Fruit fly (Drosophila melanogaster) whole organism, embryonic: Measurements from ENCODE around the gene Syx18.

Source experiments
- B-H2 ChIP-seq: fragments of 200-800 bp; sonication (Bioruptor generic); optimal IDR thresholded peaks from 2 replicates; lab custom pipeline; 2018; ENCODE audit warnings: missing biosample characterization, mild to moderate bottlenecking, missing genetic modification characterization
- CG10366 ChIP-seq: fragments of 200-800 bp; sonication (Bioruptor generic); IDR thresholded peaks from 2 replicates; pipeline ENCODE4 v1.3.6; 2022; ENCODE audit warnings: missing biosample characterization, missing genetic modification characterization
- CG12299 ChIP-seq: fragments of 200-800 bp; sonication (Bioruptor generic); optimal IDR thresholded peaks from 2 replicates; lab custom pipeline; 2018; ENCODE audit warnings: missing biosample characterization, mild to moderate bottlenecking, missing genetic modification characterization
- CG12942 ChIP-seq: fragments of 200-800 bp; sonication (Bioruptor generic); optimal IDR thresholded peaks from 3 replicates; lab custom pipeline; 2016; ENCODE audit warnings: missing biosample characterization, missing genetic modification characterization
- CG13287 ChIP-seq: fragments of 200-800 bp; sonication (Bioruptor generic); IDR thresholded peaks from 2 replicates; pipeline ENCODE4 v1.3.6; 2022; ENCODE audit warnings: missing biosample characterization, missing genetic modification characterization; ENCODE audit not compliant: partially characterized antibody
- CG14710 ChIP-seq: fragments of 200-800 bp; sonication (Bioruptor generic); optimal IDR thresholded peaks from 3 replicates; lab custom pipeline; 2019; ENCODE audit warnings: missing biosample characterization, mild to moderate bottlenecking, missing genetic modification characterization, moderate library complexity
- CG15601 ChIP-seq: fragments of 200-800 bp; sonication (Bioruptor generic); optimal IDR thresholded peaks from 3 replicates; lab custom pipeline; 2019; ENCODE audit warnings: missing biosample characterization, mild to moderate bottlenecking, missing genetic modification characterization, moderate library complexity
- CG2202 ChIP-seq: fragments of 200-800 bp; sonication (Bioruptor generic); optimal IDR thresholded peaks from 2 replicates; lab custom pipeline; 2018; ENCODE audit warnings: missing biosample characterization, mild to moderate bottlenecking, missing genetic modification characterization
- CG2712 ChIP-seq: fragments of 200-800 bp; optimal IDR thresholded peaks from 3 replicates; lab custom pipeline; 2019; ENCODE audit warnings: missing biosample characterization, mild to moderate bottlenecking, missing genetic modification characterization, moderate library complexity
- CG34422 ChIP-seq: fragments of 200-800 bp; sonication (Bioruptor generic); IDR thresholded peaks from 3 replicates; pipeline ENCODE4 v1.3.6; 2022; ENCODE audit warnings: missing biosample characterization, missing genetic modification characterization
- CG6175 ChIP-seq: fragments of 200-800 bp; sonication (Bioruptor generic); IDR thresholded peaks from 3 replicates; pipeline ENCODE4 v1.3.6; 2022; ENCODE audit warnings: missing biosample characterization, missing genetic modification characterization
- CG7271 ChIP-seq: fragments of 200-800 bp; sonication (Bioruptor generic); optimal IDR thresholded peaks from 2 replicates; lab custom pipeline; 2018; ENCODE audit warnings: missing biosample characterization, mild to moderate bottlenecking, missing genetic modification characterization, moderate library complexity
- CG7745 ChIP-seq: fragments of 200-800 bp; sonication (Bioruptor generic); optimal IDR thresholded peaks from 2 replicates; lab custom pipeline; 2018; ENCODE audit warnings: missing biosample characterization, mild to moderate bottlenecking, missing genetic modification characterization, moderate library complexity
- CG8478 ChIP-seq: fragments of >200 bp; optimal IDR thresholded peaks from 2 replicates; lab custom pipeline; 2018
- CG9932 ChIP-seq: fragments of 200-800 bp; sonication (Bioruptor generic); IDR thresholded peaks from 2 replicates; pipeline ENCODE4 v1.3.6; 2022; ENCODE audit warnings: missing biosample characterization, missing genetic modification characterization
- Dref ChIP-seq: fragments of 200-800 bp; sonication (Bioruptor generic); IDR thresholded peaks from 2 replicates; pipeline ENCODE4 v1.3.6; 2022; ENCODE audit warnings: missing biosample characterization, missing genetic modification characterization
- Ets97D ChIP-seq: fragments of 200-800 bp; sonication (Bioruptor generic); optimal IDR thresholded peaks from 3 replicates; lab custom pipeline; 2016; ENCODE audit warnings: missing biosample characterization, missing genetic modification characterization
- Hmr ChIP-seq: fragments of 200-800 bp; sonication (Bioruptor generic); optimal IDR thresholded peaks from 3 replicates; lab custom pipeline; 2017; ENCODE audit warnings: mild to moderate bottlenecking, missing biosample characterization, missing genetic modification reagents, missing genetic modification characterization
- MTF-1 ChIP-seq: fragments of 200-800 bp; sonication (Bioruptor generic); optimal IDR thresholded peaks from 2 replicates; lab custom pipeline; 2018; ENCODE audit warnings: missing biosample characterization, mild to moderate bottlenecking, missing genetic modification characterization, borderline replicate concordance
- Mad ChIP-seq: fragments of 200-800 bp; sonication (Bioruptor generic); optimal IDR thresholded peaks from 2 replicates; lab custom pipeline; 2016; ENCODE audit warnings: missing biosample characterization, missing genetic modification characterization
- Rfx ChIP-seq: fragments of 200-800 bp; sonication (Bioruptor generic); IDR thresholded peaks from 2 replicates; pipeline ENCODE4 v1.3.6; 2022; ENCODE audit warnings: missing biosample characterization, missing genetic modification characterization
- Sry-β ChIP-seq: fragments of 200-800 bp; sonication (Bioruptor generic); optimal IDR thresholded peaks from 2 replicates; lab custom pipeline; 2018; ENCODE audit warnings: missing biosample characterization, mild to moderate bottlenecking, missing genetic modification characterization, moderate library complexity
- Vsx1 ChIP-seq: fragments of 200-800 bp; sonication (Bioruptor generic); optimal IDR thresholded peaks from 2 replicates; lab custom pipeline; 2017; ENCODE audit warnings: missing biosample characterization, mild to moderate bottlenecking, missing genetic modification characterization, missing genetic modification reagents
- caup ChIP-seq: fragments of 200-800 bp; sonication (Bioruptor generic); optimal IDR thresholded peaks from 3 replicates; lab custom pipeline; 2017; ENCODE audit warnings: missing biosample characterization, mild to moderate bottlenecking, missing genetic modification characterization, moderate library complexity; ENCODE audit not compliant: severe bottlenecking
- cg ChIP-seq: fragments of 200-800 bp; sonication (Bioruptor generic); optimal IDR thresholded peaks from 3 replicates; lab custom pipeline; 2019; ENCODE audit warnings: missing biosample characterization, mild to moderate bottlenecking, missing genetic modification characterization, moderate library complexity
- crp ChIP-seq, 2 experiments: fragments of 200-800 bp; sonication (Bioruptor generic); optimal IDR thresholded peaks; 2 replicates in 1 of 2; 3 replicates in 1 of 2; lab custom pipeline; 2017; ENCODE audit warnings: missing biosample characterization in 2 of 2, missing genetic modification characterization in 2 of 2, mild to moderate bottlenecking in 1 of 2, moderate library complexity in 1 of 2
- dm ChIP-seq: fragments of 200-800 bp; sonication (Bioruptor generic); optimal IDR thresholded peaks from 3 replicates; lab custom pipeline; 2016; ENCODE audit warnings: missing biosample characterization, missing genetic modification characterization
- fd3F ChIP-seq: fragments of 200-800 bp; sonication (Bioruptor generic); optimal IDR thresholded peaks from 2 replicates; lab custom pipeline; 2018; ENCODE audit warnings: missing biosample characterization, mild to moderate bottlenecking, missing genetic modification characterization, moderate library complexity
- gcm ChIP-seq: fragments of 200-800 bp; sonication (Bioruptor generic); optimal IDR thresholded peaks from 2 replicates; lab custom pipeline; 2019; ENCODE audit warnings: missing biosample characterization, mild to moderate bottlenecking, missing genetic modification characterization, moderate library complexity
- gfzf ChIP-seq: fragments of 200-800 bp; sonication (Bioruptor generic); optimal IDR thresholded peaks from 2 replicates; lab custom pipeline; 2016; ENCODE audit warnings: missing biosample characterization, mild to moderate bottlenecking, missing genetic modification characterization, moderate library complexity
- grau ChIP-seq: fragments of 200-800 bp; optimal IDR thresholded peaks from 3 replicates; lab custom pipeline; 2019; ENCODE audit warnings: missing biosample characterization, mild to moderate bottlenecking, missing genetic modification characterization, moderate library complexity
- hbn ChIP-seq: fragments of 200-800 bp; sonication (Bioruptor generic); IDR thresholded peaks from 2 replicates; pipeline ENCODE4 v1.3.6; 2022; ENCODE audit warnings: missing biosample characterization, missing genetic modification characterization; ENCODE audit not compliant: partially characterized antibody
- inv ChIP-seq: fragments of 200-800 bp; sonication (Bioruptor generic); IDR thresholded peaks from 2 replicates; pipeline ENCODE4 v1.3.6; 2022; ENCODE audit warnings: missing biosample characterization, missing genetic modification characterization; ENCODE audit not compliant: partially characterized antibody
- kni ChIP-seq: fragments of 200-800 bp; sonication (Bioruptor generic); optimal IDR thresholded peaks from 3 replicates; lab custom pipeline; 2017; ENCODE audit warnings: mild to moderate bottlenecking, missing biosample characterization, missing genetic modification reagents, missing genetic modification characterization
- lab ChIP-seq: fragments of 200-800 bp; sonication (Bioruptor generic); optimal IDR thresholded peaks from 3 replicates; lab custom pipeline; 2017; ENCODE audit warnings: missing biosample characterization, missing genetic modification characterization, mild to moderate bottlenecking, moderate library complexity, missing genetic modification reagents
- lbe ChIP-seq: fragments of 200-800 bp; sonication (Bioruptor generic); optimal IDR thresholded peaks from 2 replicates; lab custom pipeline; 2016; ENCODE audit warnings: missing biosample characterization, mild to moderate bottlenecking, missing genetic modification characterization
- luna ChIP-seq: fragments of 200-800 bp; sonication (Bioruptor generic); optimal IDR thresholded peaks from 2 replicates; lab custom pipeline; 2016; ENCODE audit warnings: missing biosample characterization, missing genetic modification characterization
- mld ChIP-seq: fragments of 200-800 bp; sonication (Bioruptor generic); IDR thresholded peaks from 3 replicates; pipeline ENCODE4 v1.3.6; 2022; ENCODE audit warnings: missing biosample characterization, missing genetic modification characterization; ENCODE audit not compliant: partially characterized antibody
- nmo ChIP-seq: fragments of 200-800 bp; sonication (Bioruptor generic); optimal IDR thresholded peaks from 2 replicates; lab custom pipeline; 2018; ENCODE audit warnings: missing biosample characterization, mild to moderate bottlenecking, missing genetic modification characterization, moderate library complexity
- org-1 ChIP-seq: fragments of 200-800 bp; sonication (Bioruptor generic); optimal IDR thresholded peaks from 2 replicates; lab custom pipeline; 2017; ENCODE audit warnings: missing biosample characterization, missing genetic modification characterization
- pzg ChIP-seq: fragments of 200-800 bp; sonication (Bioruptor generic); optimal IDR thresholded peaks from 3 replicates; lab custom pipeline; 2018; ENCODE audit warnings: missing biosample characterization, mild to moderate bottlenecking, missing genetic modification characterization, moderate library complexity
- shn ChIP-seq: fragments of 200-800 bp; sonication (Bioruptor generic); optimal IDR thresholded peaks from 3 replicates; lab custom pipeline; 2016; ENCODE audit warnings: missing biosample characterization, missing genetic modification characterization
- slbo ChIP-seq: fragments of 200-800 bp; sonication (Bioruptor generic); IDR thresholded peaks from 2 replicates; pipeline ENCODE4 v1.3.6; 2022; ENCODE audit warnings: missing biosample characterization, missing genetic modification characterization
- sob ChIP-seq: fragments of 200-800 bp; sonication (Bioruptor generic); IDR thresholded peaks from 2 replicates; pipeline ENCODE4 v1.3.6; 2022; ENCODE audit warnings: missing biosample characterization, missing genetic modification characterization
- tin ChIP-seq: fragments of 200-800 bp; sonication (Bioruptor generic); optimal IDR thresholded peaks from 3 replicates; lab custom pipeline; 2016; ENCODE audit warnings: missing biosample characterization, missing genetic modification characterization
- unc-4 ChIP-seq: fragments of 200-800 bp; sonication (Bioruptor generic); IDR thresholded peaks from 2 replicates; pipeline ENCODE4 v1.3.6; 2022; ENCODE audit warnings: missing biosample characterization, missing genetic modification characterization; ENCODE audit not compliant: partially characterized antibody
- vfl ChIP-seq: fragments of 200-800 bp; sonication (Bioruptor generic); optimal IDR thresholded peaks from 2 replicates; lab custom pipeline; 2016; ENCODE audit warnings: missing biosample characterization, missing genetic modification characterization
- vvl ChIP-seq: fragments of 200-800 bp; sonication (Bioruptor generic); IDR thresholded peaks from 2 replicates; pipeline ENCODE4 v1.3.6; 2022; ENCODE audit warnings: missing biosample characterization, missing genetic modification characterization
- zen ChIP-seq: fragments of 200-800 bp; sonication (Bioruptor generic); optimal IDR thresholded peaks from 3 replicates; lab custom pipeline; 2018; ENCODE audit warnings: missing biosample characterization, mild to moderate bottlenecking, missing genetic modification characterization, moderate library complexity

The Syx18 gene

DNA sequence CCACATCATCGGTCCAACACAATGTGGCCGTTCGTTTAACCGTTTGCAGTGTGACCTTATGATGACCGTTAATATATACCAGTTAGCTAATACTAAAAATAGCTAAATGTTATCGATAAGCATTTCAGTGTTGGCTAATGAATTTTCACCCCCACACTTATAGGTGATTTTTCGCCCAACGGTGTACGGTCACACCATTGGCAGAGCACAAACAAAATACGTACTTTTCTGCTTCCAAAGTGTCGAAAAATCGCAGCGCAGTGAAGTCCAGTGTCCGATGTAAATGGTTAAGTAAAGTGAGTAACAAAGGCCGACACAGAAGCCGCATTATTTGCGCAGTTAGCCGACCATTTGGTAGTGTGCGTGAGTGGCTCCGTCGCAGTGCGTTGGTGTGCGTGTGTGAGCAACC, at the start of gene Syx18, which contains the start of gene atl (continued):
- TF ChIP-seq sob (GFP tag; lab: Robert Waterston, UW) (peak; percentile 54; the same call in 1 of the 2 replicates), Rfx (peak; percentile 63), lab (GFP tag; lab: Kevin White, UChicago) (peak; percentile 31), cg (GFP tag; lab: Kevin White, UChicago) (peak; percentile 92), CG10366 (GFP tag; lab: Robert Waterston, UW) (no peak), crp (GFP tag; optimal IDR thresholded peaks at IDR 0.05; lab: Kevin White, UChicago) (peak in 1 of 2 experiments; percentile 23), gfzf (peak; percentile 99), inv (GFP tag; lab: Robert Waterston, UW) (no peak), CG12299 (peak; percentile 51), org-1 (GFP tag; lab: Kevin White, UChicago) (no peak), CG14710 (tag; lab: Kevin White, UChicago) (peak; percentile 71), dm (GFP tag; lab: Kevin White, UChicago) (peak; percentile 7), CG2712 (peak; percentile 49), mld (peak; percentile 59; the same call in 1 of the 3 replicates), CG12942 (GFP tag; lab: Kevin White, UChicago) (no peak), fd3F (GFP tag; lab: Kevin White, UChicago) (no peak), Mad (GFP tag; lab: Kevin White, UChicago) (peak; percentile 7), CG9932 (GFP tag; lab: Robert Waterston, UW) (peak; percentile 42; the same call in 1 of the 2 replicates), gcm (peak; percentile 27), CG15601 (tag; lab: Kevin White, UChicago) (peak; percentile 18), vvl (GFP tag; lab: Robert Waterston, UW) (peak; percentile 63; the same call in 1 of the 2 replicates), CG13287 (GFP tag; lab: Robert Waterston, UW) (peak; percentile 67; the same call in 1 of the 2 replicates), CG7271 (tag; lab: Kevin White, UChicago) (peak; percentile 11), grau (tag; lab: Kevin White, UChicago) (peak; percentile 33), MTF-1 (GFP tag; lab: Kevin White, UChicago) (peak; percentile 43), tin (GFP tag; lab: Kevin White, UChicago) (peak; percentile 21), lbe (GFP tag; lab: Kevin White, UChicago) (peak; percentile 28), Sry-β (GFP tag; lab: Kevin White, UChicago) (peak; percentile 60), CG34422 (GFP tag; lab: Robert Waterston, UW) (peak; percentile 36; the same call in 1 of the 3 replicates), shn (GFP tag; lab: Kevin White, UChicago) (peak; percentile 17), B-H2 (GFP tag; lab: Kevin White, UChicago) (peak; percentile 30), Vsx1 (GFP tag; lab: Kevin White, UChicago) (no peak), nmo (GFP tag; lab: Kevin White, UChicago) (peak; percentile 51), Ets97D (GFP tag; lab: Kevin White, UChicago) (peak; percentile 83), vfl (GFP tag; lab: Kevin White, UChicago) (peak; percentile 27), slbo (peak; percentile 33; the same call in 1 of the 2 replicates), caup (GFP tag; lab: Kevin White, UChicago) (peak; percentile 23), unc-4 (GFP tag; lab: Robert Waterston, UW) (0 out of 2 replicates have a peak, but pooled peaks have one; percentile 46), Hmr (GFP tag; lab: Kevin White, UChicago) (peak; percentile 75), pzg (peak; percentile 99), luna (GFP tag; lab: Kevin White, UChicago) (peak; percentile 20), CG7745 (no peak), CG2202 (tag; lab: Kevin White, UChicago) (peak; percentile 5), CG8478 (lab: Kevin White, UChicago) (peak; percentile 38), Dref (GFP tag; lab: Robert Waterston, UW) (peak; percentile 82), kni (GFP tag; lab: Kevin White, UChicago) (no peak), hbn (GFP tag; lab: Robert Waterston, UW) (peak; percentile 36; the same call in 1 of the 2 replicates), CG6175 (GFP tag; lab: Robert Waterston, UW) (no peak), zen (tag; lab: Kevin White, UChicago) (peak; percentile 58)
